Worm (Caenorhabditis elegans) whole organism, L1 larva: Measurements from ENCODE around the gene kin-19.

Experiments used
- lin-35 ChIP-seq, 2 experiments: fragments of 150-350 bp; optimal IDR thresholded peaks; 2 replicates each; lab custom pipeline; 2014; ENCODE audit warnings: missing biosample characterization in 2 of 2, missing genetic modification characterization in 2 of 2, missing genetic modification reagents in 2 of 2
- mdl-1 ChIP-seq, 2 experiments: fragments of 150-350 bp; optimal IDR thresholded peaks; 2 replicates each; lab custom pipeline; 2014 to 2017; ENCODE audit warnings: missing biosample characterization in 2 of 2, missing genetic modification characterization in 2 of 2, inconsistent platforms in 1 of 2

- no peak for TF ChIP-seq mdl-1 (tag; optimal IDR thresholded peaks at IDR 0.05; lab: Kevin White, UChicago)
- no peak for TF ChIP-seq lin-35 (GFP tag; optimal IDR thresholded peaks at IDR 0.05; lab: Kevin White, UChicago)
These were observed 36.8 kb upstream of the kin-19 start for ce11 chrIII:4123277-4123676.
